Worm (Caenorhabditis elegans) whole organism, L1 larva: ENCODE measurements around the gene klp-13.

Source experiments
- ceh-63 ChIP-seq: fragments of 200-800 bp; sonication (Bioruptor generic); optimal IDR thresholded peaks from 2 replicates; lab custom pipeline; 2018; ENCODE audit warnings: mild to moderate bottlenecking, missing genetic modification characterization, missing compliant biosample characterization
- egl-27 ChIP-seq, 2 experiments: fragments of 150-350 bp in 1 of 2; sonication (generic microtip); optimal IDR thresholded peaks; 3 replicates each; lab custom pipeline; 2017 to 2018; ENCODE audit warnings: missing biosample characterization in 2 of 2, missing genetic modification characterization in 2 of 2, missing genetic modification reagents in 2 of 2
- elt-3 ChIP-seq, 6 experiments: fragments of 150-350 bp in 1 of 6; sonication (generic microtip); optimal IDR thresholded peaks; 2 replicates each; lab custom pipeline; 2017 to 2018; ENCODE audit warnings: missing biosample characterization in 6 of 6, missing genetic modification characterization in 6 of 6, inconsistent platforms in 1 of 6
- nhr-85 ChIP-seq: sonication (generic microtip); peaks from one replicate; lab custom pipeline; 2016; ENCODE audit warnings: missing genetic modification characterization, inconsistent platforms, missing compliant biosample characterization
- unc-62 ChIP-seq: fragments of 150-350 bp; optimal IDR thresholded peaks from 2 replicates; lab custom pipeline; 2014; ENCODE audit warnings: missing biosample characterization, missing genetic modification reagents, missing genetic modification characterization
- unc-98 ChIP-seq: fragments of 200-800 bp; sonication (Bioruptor generic); IDR thresholded peaks from 2 replicates; pipeline ENCODE4 v1.3.6; 2022; ENCODE audit warnings: missing genetic modification characterization, missing compliant biosample characterization
- ztf-11 ChIP-seq, 2 experiments: sonication (generic microtip); optimal IDR thresholded peaks; 2 replicates each; lab custom pipeline; 2016 to 2017; ENCODE audit warnings: missing genetic modification characterization in 2 of 2, missing biosample characterization in 1 of 2, missing compliant biosample characterization in 1 of 2

DNA sequence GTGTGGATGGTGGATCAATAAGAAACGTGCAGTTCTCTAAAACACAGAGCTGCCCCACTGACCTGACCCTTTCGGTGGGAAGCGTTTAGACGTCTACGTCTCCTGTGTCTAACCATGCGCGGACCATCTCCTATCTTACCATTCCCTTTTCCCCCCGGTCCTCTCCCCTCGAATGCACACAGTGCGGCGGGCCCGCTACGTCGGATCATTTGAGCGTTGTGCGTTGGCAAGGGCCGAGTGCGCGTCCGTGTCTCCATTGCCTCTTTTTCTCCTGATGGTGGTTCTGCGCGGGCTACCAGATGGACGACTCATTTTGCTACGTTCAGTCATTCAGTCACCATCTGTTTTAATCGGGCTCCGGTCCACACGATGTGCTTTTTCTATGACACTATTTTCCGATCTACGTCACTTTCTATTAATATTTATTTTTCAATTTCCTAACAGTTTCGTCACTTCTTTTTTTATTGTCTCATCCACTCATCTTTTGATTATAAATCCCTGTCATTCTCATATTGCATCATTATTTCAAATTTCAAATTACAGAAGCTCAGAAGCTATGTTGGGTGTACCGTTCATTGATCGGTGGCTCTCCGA is 10.9 kb downstream of the klp-13 start, which contains the start of gene inx-3:
- TF ChIP-seq ceh-63 (GFP tag; lab: Kevin White, UChicago) (no peak), nhr-85 (tag; lab: Kevin White, UChicago) (no peak), ztf-11 (tag; optimal IDR thresholded peaks at IDR 0.05; lab: Kevin White, UChicago) (no peak), unc-62 (no peak), elt-3 (tag; optimal IDR thresholded peaks at IDR 0.05; lab: Kevin White, UChicago) (no peak), egl-27 (tag; optimal IDR thresholded peaks at IDR 0.05; lab: Kevin White, UChicago) (no peak), unc-98 (no peak)
